Worm (Caenorhabditis elegans): ENCODE data around the gene pqn-48.

The pqn-48 gene

DNA sequence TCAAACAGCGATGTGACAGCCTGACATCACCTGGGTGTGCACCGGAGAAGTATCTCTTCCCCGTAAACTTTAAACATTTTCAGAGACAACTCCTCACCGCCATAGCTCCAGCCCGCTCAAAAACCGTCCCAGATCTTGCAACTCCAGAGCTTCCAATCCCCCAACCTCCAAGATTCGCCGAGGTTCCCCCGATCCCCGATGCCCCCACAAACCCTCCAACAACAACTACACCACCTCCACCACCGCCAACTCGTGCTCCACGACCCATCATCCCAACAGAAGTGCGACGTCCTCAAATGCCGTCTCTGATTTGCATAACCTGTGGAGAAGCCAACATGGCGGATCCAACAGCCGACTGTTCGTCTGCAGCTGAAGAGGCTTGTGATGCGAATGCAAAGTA lies 32.4 kb downstream of the pqn-48 start:
- TF ChIP-seq elt-3 (tag; optimal IDR thresholded peaks at IDR 0.05) (no peak), ceh-8 (GFP tag; optimal IDR thresholded peaks at IDR 0.05) (no peak), ets-5 (GFP tag; IDR thresholded peaks at IDR 0.05) (no peak), snu-23 (GFP tag; optimal IDR thresholded peaks at IDR 0.05) (no peak), C16A3.4 (tag; optimal IDR thresholded peaks at IDR 0.05) (no peak), hlh-4 (tag; optimal IDR thresholded peaks at IDR 0.05) (no peak), sup-37 (GFP tag; optimal IDR thresholded peaks at IDR 0.05) (no peak), nhr-20 (tag; optimal IDR thresholded peaks at IDR 0.05) (no peak), fos-1 (tag; optimal IDR thresholded peaks at IDR 0.05) (no peak), nhr-76 (tag; optimal IDR thresholded peaks at IDR 0.05) (no peak), mab-9 (GFP tag; IDR thresholded peaks at IDR 0.05) (no peak), blmp-1 (tag; optimal IDR thresholded peaks at IDR 0.05) (no peak), swsn-7 (tag; optimal IDR thresholded peaks at IDR 0.05) (no peak), ceh-82 (tag; optimal IDR thresholded peaks at IDR 0.05) (no peak)

DNA sequence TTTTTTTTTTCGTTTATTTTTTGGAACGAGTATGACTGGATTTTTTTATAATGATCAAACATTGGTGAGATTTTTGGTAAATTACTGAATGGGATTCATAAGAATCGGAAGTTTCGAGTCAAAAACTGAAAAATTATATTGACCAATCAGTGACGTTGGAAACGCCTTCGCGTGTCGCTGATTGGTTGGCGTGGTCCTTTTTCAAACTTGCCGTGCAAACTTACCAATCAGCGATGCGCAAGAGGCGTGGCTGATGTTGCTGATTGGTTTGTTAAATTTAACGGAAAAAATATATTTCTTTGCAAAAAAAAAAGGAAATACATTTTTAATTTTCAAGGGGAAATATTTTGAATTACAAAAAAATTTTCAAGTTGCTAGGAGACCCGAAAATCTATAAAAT lies 36.0 kb downstream of the pqn-48 start:
- TF ChIP-seq lin-13 (GFP tag; optimal IDR thresholded peaks at IDR 0.05) = no peak
- TF ChIP-seq skn-1 (tag; optimal IDR thresholded peaks at IDR 0.05) = no peak
- TF ChIP-seq unc-130 (tag; optimal IDR thresholded peaks at IDR 0.05) = no peak
- no peak for TF ChIP-seq hlh-4 (tag; optimal IDR thresholded peaks at IDR 0.05)
- TF ChIP-seq ztf-4 (tag; optimal IDR thresholded peaks at IDR 0.05) = no peak
- no peak for TF ChIP-seq C34B4.2 (tag; optimal IDR thresholded peaks at IDR 0.05)
- no peak for TF ChIP-seq zip-4 (GFP tag; optimal IDR thresholded peaks at IDR 0.05)
- no peak for TF ChIP-seq tlp-1 (tag; optimal IDR thresholded peaks at IDR 0.05)
- no peak for TF ChIP-seq alr-1 (tag; optimal IDR thresholded peaks at IDR 0.05; ENCODE audit: borderline replicate concordance)
- no peak for TF ChIP-seq lin-35 (GFP tag; optimal IDR thresholded peaks at IDR 0.05)
- no peak for TF ChIP-seq grh-1 (GFP tag; IDR thresholded peaks at IDR 0.05)
- no peak for TF ChIP-seq jun-1 (tag; optimal IDR thresholded peaks at IDR 0.05)
- no peak for TF ChIP-seq nhr-237 (tag; optimal IDR thresholded peaks at IDR 0.05)

- TF ChIP-seq jun-1 (tag; optimal IDR thresholded peaks at IDR 0.05) (no peak), lin-35 (GFP tag; optimal IDR thresholded peaks at IDR 0.05) (no peak), ztf-11 (tag; optimal IDR thresholded peaks at IDR 0.05) (no peak), unc-98 (GFP tag; IDR thresholded peaks at IDR 0.05) (no peak), nhr-237 (tag; optimal IDR thresholded peaks at IDR 0.05) (no peak), alr-1 (tag; optimal IDR thresholded peaks at IDR 0.05; ENCODE audit: borderline replicate concordance) (no peak), ceh-88 (GFP tag; IDR thresholded peaks at IDR 0.05) (no peak), ztf-4 (tag; optimal IDR thresholded peaks at IDR 0.05) (no peak), pax-3 (tag; optimal IDR thresholded peaks at IDR 0.05) (no peak), isw-1 (GFP tag; IDR thresholded peaks at IDR 0.05) (no peak), lsy-2 (tag; optimal IDR thresholded peaks at IDR 0.05) (no peak), unc-130 (tag; optimal IDR thresholded peaks at IDR 0.05) (no peak), vab-15 (tag; optimal IDR thresholded peaks at IDR 0.05) (no peak), blmp-1 (tag; optimal IDR thresholded peaks at IDR 0.05) (no peak), nhr-77 (tag; optimal IDR thresholded peaks at IDR 0.05) (no peak), mep-1 (tag; optimal IDR thresholded peaks at IDR 0.05) (no peak), nhr-90 (tag; optimal IDR thresholded peaks at IDR 0.05; ENCODE audit: poor library complexity) (no peak), snu-23 (GFP tag; optimal IDR thresholded peaks at IDR 0.05) (no peak), aha-1 (tag; optimal IDR thresholded peaks at IDR 0.05) (no peak), egl-27 (tag; optimal IDR thresholded peaks at IDR 0.05) (no peak)
Measured at ce11 chrII:4081141-4081540, 42.5 kb downstream of the pqn-48 start.

ce11 chrII:4081891-4082290 lies 43.2 kb downstream of the pqn-48 start:
- TF ChIP-seq zag-1 (tag; optimal IDR thresholded peaks at IDR 0.05) = no peak
